Fruit fly (Drosophila melanogaster): Measurements from ENCODE around the gene m.

dm6 chrX:11723946-11724345 lies 30.1 kb upstream of the m start, which contains the start of gene CG15221:
- TF ChIP-seq EcR (GFP tag; optimal IDR thresholded peaks at IDR 0.05): no peak
- no peak for TF ChIP-seq pan (optimal IDR thresholded peaks at IDR 0.05)
- TF ChIP-seq usp (GFP tag; optimal IDR thresholded peaks at IDR 0.05): no peak
- no peak for TF ChIP-seq CG8478 (optimal IDR thresholded peaks at IDR 0.05)
